Worm (Caenorhabditis elegans): ENCODE measurements around the gene C24A3.4.

- no peak for TF ChIP-seq nhr-237 (tag; optimal IDR thresholded peaks at IDR 0.05)
- no peak for TF ChIP-seq unc-130 (GFP tag; optimal IDR thresholded peaks at IDR 0.05)
- TF ChIP-seq dmd-8 (GFP tag; IDR thresholded peaks at IDR 0.05) = no peak
- TF ChIP-seq unc-62 (GFP tag; optimal IDR thresholded peaks at IDR 0.05 in 1 of 2) = no peak
- TF ChIP-seq unc-62 (tag; optimal IDR thresholded peaks at IDR 0.05) = no peak
- no peak for TF ChIP-seq nhr-76 (tag; optimal IDR thresholded peaks at IDR 0.05)
Observed at ce11 chrX:8986452-8986851, 5.8 kb upstream of the C24A3.4 start.
